Fruit fly (Drosophila melanogaster): ENCODE measurements around the gene CG12355.

Gene CG12355

DNA sequence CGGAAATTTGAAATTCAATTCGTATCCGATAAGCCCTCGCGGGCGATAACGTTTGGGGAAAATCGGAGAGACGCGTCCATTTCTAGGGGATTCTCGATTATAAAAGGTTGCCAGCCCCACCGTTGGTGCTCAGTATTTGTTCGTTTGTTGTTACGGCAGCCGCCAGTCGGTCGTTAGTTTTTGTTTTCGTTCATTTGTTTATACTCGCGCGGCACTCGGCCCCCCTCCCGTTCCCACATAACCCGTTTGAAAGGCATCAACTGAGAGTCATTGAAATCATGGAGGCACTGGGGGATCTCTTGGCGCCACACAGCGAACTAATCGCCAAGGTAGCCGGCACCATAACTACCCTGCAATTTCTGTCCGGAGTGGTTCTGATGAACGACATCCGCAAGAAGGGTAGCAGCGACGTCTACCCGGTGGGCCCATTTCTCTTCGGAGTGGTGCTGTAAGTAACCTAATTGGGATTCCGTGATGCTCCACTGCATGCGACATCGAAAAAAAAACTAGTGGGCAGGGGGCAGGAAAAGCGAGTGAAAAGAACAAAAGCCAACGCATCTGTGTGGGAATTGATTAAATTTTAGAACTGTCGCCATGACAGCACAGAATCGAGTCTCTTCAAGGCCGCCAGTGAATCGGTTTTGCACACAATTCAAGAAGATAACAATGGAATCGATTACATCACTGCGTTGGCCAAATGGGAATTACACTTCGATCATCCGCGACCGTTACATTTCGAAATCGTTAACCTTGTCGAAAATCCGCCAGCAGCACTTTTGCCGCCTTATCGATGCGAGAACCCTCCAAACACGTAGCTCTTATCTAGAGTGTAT, 5.7 kb upstream of the CG12355 start, which contains the start of gene CG7272 (continued):
- TF ChIP-seq CG7963 (GFP tag; IDR thresholded peaks at IDR 0.05; ENCODE audit: partially characterized antibody), result no peak
- 0 out of 3 replicates have a peak, but pooled peaks have one; percentile 32 for TF ChIP-seq dysf (GFP tag; IDR thresholded peaks at IDR 0.05)
- peak; percentile 23; the same call in 1 of the 4 replicates for TF ChIP-seq Dll (GFP tag; IDR thresholded peaks at IDR 0.05; ENCODE audit: partially characterized antibody)
- peak; percentile 17 for TF ChIP-seq Dek (tag; optimal IDR thresholded peaks at IDR 0.05)
- no peak for TF ChIP-seq Hr3 (GFP tag; optimal IDR thresholded peaks at IDR 0.05)
- peak; percentile 28; the same call in 1 of the 2 replicates for TF ChIP-seq lmd (GFP tag; IDR thresholded peaks at IDR 0.05)
- TF ChIP-seq Hey (tag; optimal IDR thresholded peaks at IDR 0.05), result peak; percentile 2
- TF ChIP-seq ash1 (GFP tag; optimal IDR thresholded peaks at IDR 0.05), result no peak
- no peak for TF ChIP-seq CG2202 (tag; optimal IDR thresholded peaks at IDR 0.05)
- TF ChIP-seq CG13894 (tag; optimal IDR thresholded peaks at IDR 0.05), result peak; percentile 48
- TF ChIP-seq so (GFP tag; IDR thresholded peaks at IDR 0.05), result 0 out of 3 replicates have a peak, but pooled peaks have one; percentile 14
- peak; percentile 73 for TF ChIP-seq D19A (tag; optimal IDR thresholded peaks at IDR 0.05)
- no peak for TF ChIP-seq CG6813 (GFP tag; optimal IDR thresholded peaks at IDR 0.05)
- TF ChIP-seq BtbVII (GFP tag; optimal IDR thresholded peaks at IDR 0.05), result no peak
- no peak for TF ChIP-seq Dfd (GFP tag; optimal IDR thresholded peaks at IDR 0.05)
- no peak for TF ChIP-seq CG11085 (GFP tag; IDR thresholded peaks at IDR 0.05)
- TF ChIP-seq oc (tag; optimal IDR thresholded peaks at IDR 0.05), result peak; percentile 7
- peak; percentile 38 for TF ChIP-seq caup (GFP tag; optimal IDR thresholded peaks at IDR 0.05; ENCODE audit: severe bottlenecking)
- no peak for TF ChIP-seq CG31388 (GFP tag; optimal IDR thresholded peaks at IDR 0.05)
- TF ChIP-seq CG16813 (GFP tag; IDR thresholded peaks at IDR 0.05; ENCODE audit: partially characterized antibody), result 0 out of 3 replicates have a peak, but pooled peaks have one; percentile 19
- peak; percentile 62; the same call in 1 of the 3 replicates for TF ChIP-seq CG34422 (GFP tag; IDR thresholded peaks at IDR 0.05)
- no peak for TF ChIP-seq Neu2 (GFP tag; optimal IDR thresholded peaks at IDR 0.05; ENCODE audit: borderline replicate concordance)
- peak; percentile 27 for TF ChIP-seq CG15269 (tag; optimal IDR thresholded peaks at IDR 0.05)
- peak; percentile 23 for TF ChIP-seq CTCF (GFP tag; optimal IDR thresholded peaks at IDR 0.05)
- TF ChIP-seq Bgb (GFP tag; IDR thresholded peaks at IDR 0.05; ENCODE audit: partially characterized antibody), result peak; percentile 68; the same call in 1 of the 2 replicates
- no peak for TF ChIP-seq CG12391 (tag; optimal IDR thresholded peaks at IDR 0.05)
- TF ChIP-seq exex (tag; optimal IDR thresholded peaks at IDR 0.05), result no peak
- peak; percentile 42 for TF ChIP-seq vvl (GFP tag; IDR thresholded peaks at IDR 0.05)
- peak; percentile 34 for TF ChIP-seq CG13296 (GFP tag; optimal IDR thresholded peaks at IDR 0.05)
- TF ChIP-seq HLH54F (GFP tag; optimal IDR thresholded peaks at IDR 0.05), result no peak
- TF ChIP-seq sc (optimal IDR thresholded peaks at IDR 0.05), result no peak
- TF ChIP-seq sc (GFP tag; optimal IDR thresholded peaks at IDR 0.05), result no peak
- no peak; the same call in 1 of the 2 replicates for TF ChIP-seq CG14014 (GFP tag; IDR thresholded peaks at IDR 0.05)
- peak; percentile 43 for TF ChIP-seq MBD-R2 (GFP tag; IDR thresholded peaks at IDR 0.05)
- no peak for TF ChIP-seq Abd-B (GFP tag; optimal IDR thresholded peaks at IDR 0.05)
- peak; percentile 0 for TF ChIP-seq CG13775 (GFP tag; optimal IDR thresholded peaks at IDR 0.05)
- TF ChIP-seq Side (GFP tag; optimal IDR thresholded peaks at IDR 0.05), result no peak
- TF ChIP-seq CG11723 (GFP tag; optimal IDR thresholded peaks at IDR 0.05), result no peak
- TF ChIP-seq Antp (GFP tag; optimal IDR thresholded peaks at IDR 0.05), result peak; percentile 6
- TF ChIP-seq D19B (GFP tag; optimal IDR thresholded peaks at IDR 0.05), result peak; percentile 95
- TF ChIP-seq CG14710 (tag; optimal IDR thresholded peaks at IDR 0.05), result peak; percentile 29
- TF ChIP-seq Dref (GFP tag; IDR thresholded peaks at IDR 0.05), result peak; percentile 87
- peak; percentile 60 for TF ChIP-seq kni (GFP tag; optimal IDR thresholded peaks at IDR 0.05)
- TF ChIP-seq az2 (GFP tag; optimal IDR thresholded peaks at IDR 0.05), result no peak
- TF ChIP-seq CG4282 (GFP tag; optimal IDR thresholded peaks at IDR 0.05), result no peak
- no peak for TF ChIP-seq croc (GFP tag; conservative IDR thresholded peaks at IDR 0.05)
- peak; percentile 26 for TF ChIP-seq Meics (GFP tag; optimal IDR thresholded peaks at IDR 0.05)
- TF ChIP-seq CG10979 (tag; optimal IDR thresholded peaks at IDR 0.05), result no peak
